Worm (Caenorhabditis elegans) whole organism, L3 larva: Measurements from ENCODE around the gene rps-3.

ENCODE experiments used
- R02D3.7 ChIP-seq: fragments of 150-350 bp; optimal IDR thresholded peaks from 2 replicates; lab custom pipeline; 2014; ENCODE audit warnings: missing biosample characterization, missing genetic modification characterization
- ZK546.5 ChIP-seq: sonication (generic microtip); optimal IDR thresholded peaks from 2 replicates; lab custom pipeline; 2017; ENCODE audit warnings: missing biosample characterization, missing genetic modification characterization
- ama-1 ChIP-seq: fragments of 150-350 bp; optimal IDR thresholded peaks from 2 replicates; lab custom pipeline; 2018
- ceh-28 ChIP-seq: fragments of 150-350 bp; optimal IDR thresholded peaks from 2 replicates; lab custom pipeline; 2014; ENCODE audit warnings: missing biosample characterization, missing genetic modification reagents, missing genetic modification characterization
- ceh-82 ChIP-seq: fragments of 150-350 bp; optimal IDR thresholded peaks from 2 replicates; lab custom pipeline; 2014; ENCODE audit warnings: missing biosample characterization, missing genetic modification characterization
- ceh-9 ChIP-seq: sonication (generic microtip); optimal IDR thresholded peaks from 2 replicates; lab custom pipeline; 2018; ENCODE audit warnings: missing biosample characterization, missing genetic modification characterization
- daf-12 ChIP-seq: fragments of 150-350 bp; optimal IDR thresholded peaks from 2 replicates; lab custom pipeline; 2014; ENCODE audit warnings: missing biosample characterization, missing genetic modification reagents, missing genetic modification characterization
- egl-27 ChIP-seq: sonication (generic microtip); optimal IDR thresholded peaks from 4 replicates; lab custom pipeline; 2017; ENCODE audit warnings: missing biosample characterization, missing genetic modification reagents, missing genetic modification characterization
- egl-5 ChIP-seq: fragments of 150-350 bp; optimal IDR thresholded peaks from 2 replicates; lab custom pipeline; 2017; ENCODE audit warnings: missing biosample characterization, missing genetic modification reagents, missing genetic modification characterization, inconsistent platforms
- elt-1 ChIP-seq: fragments of 150-350 bp; optimal IDR thresholded peaks from 2 replicates; lab custom pipeline; 2014; ENCODE audit warnings: missing biosample characterization, missing genetic modification characterization
- elt-2 ChIP-seq: sonication (generic microtip); optimal IDR thresholded peaks from 2 replicates; lab custom pipeline; 2016; ENCODE audit warnings: missing genetic modification reagents, mild to moderate bottlenecking, missing genetic modification characterization, missing compliant biosample characterization
- elt-3 ChIP-seq, 3 experiments: fragments of 150-350 bp in 1 of 3; sonication (generic microtip) in 2 of 3; optimal IDR thresholded peaks; 2 replicates in 2 of 3; 4 replicates in 1 of 3; lab custom pipeline; 2014 to 2017; ENCODE audit warnings: missing biosample characterization in 3 of 3, missing genetic modification characterization in 3 of 3
- eor-1 ChIP-seq, 2 experiments: fragments of 150-350 bp; optimal IDR thresholded peaks; 2 replicates each; lab custom pipeline; 2014 to 2018; ENCODE audit warnings: missing biosample characterization in 2 of 2, missing genetic modification characterization in 2 of 2
- hmg-11 ChIP-seq: sonication (generic microtip); optimal IDR thresholded peaks from 2 replicates; lab custom pipeline; 2016; ENCODE audit warnings: missing genetic modification characterization, missing compliant biosample characterization
- jun-1 ChIP-seq: fragments of 150-350 bp; optimal IDR thresholded peaks from 2 replicates; lab custom pipeline; 2014; ENCODE audit warnings: missing biosample characterization, missing genetic modification reagents, missing genetic modification characterization
- lin-15B ChIP-seq: fragments of 150-350 bp; optimal IDR thresholded peaks from 2 replicates; lab custom pipeline; 2014; ENCODE audit warnings: missing biosample characterization, missing genetic modification characterization
- lin-39 ChIP-seq: fragments of 150-350 bp; optimal IDR thresholded peaks from 2 replicates; lab custom pipeline; 2018; ENCODE audit warnings: missing biosample characterization, missing genetic modification reagents, missing genetic modification characterization
- lsy-12 ChIP-seq: sonication (generic microtip); optimal IDR thresholded peaks from 2 replicates; lab custom pipeline; 2016; ENCODE audit warnings: mild to moderate bottlenecking, missing genetic modification characterization, missing compliant biosample characterization
- mdl-1 ChIP-seq: fragments of 150-350 bp; optimal IDR thresholded peaks from 2 replicates; lab custom pipeline; 2014; ENCODE audit warnings: missing biosample characterization, missing genetic modification characterization
- nfya-1 ChIP-seq: sonication (generic microtip); optimal IDR thresholded peaks from 2 replicates; lab custom pipeline; 2017; ENCODE audit warnings: missing genetic modification characterization, mild to moderate bottlenecking, missing compliant biosample characterization, antibody characterized with exemption, moderate library complexity; ENCODE audit not compliant: insufficient read depth
- nhr-11 ChIP-seq: fragments of 150-350 bp; optimal IDR thresholded peaks from 2 replicates; lab custom pipeline; 2014; ENCODE audit warnings: missing biosample characterization, missing genetic modification characterization
- nhr-23 ChIP-seq: fragments of 150-350 bp; optimal IDR thresholded peaks from 2 replicates; lab custom pipeline; 2014; ENCODE audit warnings: missing biosample characterization, missing genetic modification reagents, missing genetic modification characterization
- nhr-237 ChIP-seq: fragments of 150-350 bp; optimal IDR thresholded peaks from 2 replicates; lab custom pipeline; 2014; ENCODE audit warnings: missing biosample characterization, missing genetic modification characterization
- nhr-25 ChIP-seq: sonication (generic microtip); optimal IDR thresholded peaks from 2 replicates; lab custom pipeline; 2017; ENCODE audit warnings: missing biosample characterization, missing genetic modification characterization
- nhr-28 ChIP-seq: fragments of 150-350 bp; optimal IDR thresholded peaks from 2 replicates; lab custom pipeline; 2014; ENCODE audit warnings: missing biosample characterization, missing genetic modification characterization
- nhr-43 ChIP-seq: sonication (generic microtip); optimal IDR thresholded peaks from 2 replicates; lab custom pipeline; 2016; ENCODE audit warnings: mild to moderate bottlenecking, missing genetic modification characterization, missing compliant biosample characterization; ENCODE audit not compliant: poor library complexity, severe bottlenecking
- pha-4 ChIP-seq: fragments of 150-350 bp; optimal IDR thresholded peaks from 2 replicates; lab custom pipeline; 2014; ENCODE audit warnings: missing biosample characterization, missing genetic modification reagents, missing genetic modification characterization
- pqm-1 ChIP-seq: fragments of 150-350 bp; optimal IDR thresholded peaks from 2 replicates; lab custom pipeline; 2017; ENCODE audit warnings: missing biosample characterization, missing genetic modification characterization, inconsistent platforms
- skn-1 ChIP-seq: fragments of 150-350 bp; optimal IDR thresholded peaks from 2 replicates; lab custom pipeline; 2014; ENCODE audit warnings: missing biosample characterization, missing genetic modification characterization
- snpc-4 ChIP-seq: fragments of 150-350 bp; optimal IDR thresholded peaks from 2 replicates; lab custom pipeline; 2014; ENCODE audit warnings: missing biosample characterization, missing genetic modification characterization
- ztf-11 ChIP-seq: fragments of 150-350 bp; optimal IDR thresholded peaks from 2 replicates; lab custom pipeline; 2014; ENCODE audit warnings: missing biosample characterization, missing genetic modification characterization
- ztf-4 ChIP-seq: fragments of 150-350 bp; optimal IDR thresholded peaks from 2 replicates; lab custom pipeline; 2014; ENCODE audit warnings: missing biosample characterization, missing genetic modification characterization

The rps-3 gene

ce11 chrIII:6180294-6180693 lies 26.3 kb upstream of the rps-3 start:
- peak; percentile 87 for TF ChIP-seq pqm-1 (tag; lab: Kevin White, UChicago)
- peak; percentile 66 for TF ChIP-seq skn-1
- no peak for TF ChIP-seq elt-3 (tag; optimal IDR thresholded peaks at IDR 0.05; lab: Kevin White, UChicago)
- TF ChIP-seq pha-4 (tag; lab: Kevin White, UChicago): peak; percentile 55
- TF ChIP-seq ZK546.5: no peak
- TF ChIP-seq ama-1 (lab: Kevin White, UChicago): no peak
- no peak for TF ChIP-seq nhr-25 (tag; lab: Kevin White, UChicago)
- TF ChIP-seq nhr-28 (tag; lab: Kevin White, UChicago): no peak
- TF ChIP-seq elt-2: peak; percentile 96
- TF ChIP-seq jun-1 (tag; lab: Kevin White, UChicago): peak; percentile 51

DNA sequence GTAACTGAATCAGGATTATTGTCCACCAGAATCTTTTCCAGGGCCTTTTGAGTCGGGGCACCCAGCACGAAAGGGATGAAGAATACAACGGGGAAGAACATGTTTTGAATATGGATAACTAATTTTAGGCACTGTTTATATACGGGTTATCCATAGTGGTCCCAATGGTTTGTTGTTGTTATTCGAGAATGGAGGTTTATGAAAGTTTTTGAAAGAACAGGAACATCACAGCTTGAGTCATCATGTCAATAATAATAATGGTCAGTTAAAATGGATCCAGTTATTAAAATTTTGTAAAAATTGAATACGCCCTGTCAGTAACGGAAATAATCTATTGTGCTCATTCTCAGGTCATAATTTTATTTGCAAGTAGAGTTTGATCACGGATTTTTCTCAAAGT lies 23.5 kb upstream of the rps-3 start, which contains the start of gene nas-28:
Gene nas-28, minus strand, starts transcription at position 101 of the 400 bp plus-strand sequence.
- TF ChIP-seq elt-2: no peak

DNA sequence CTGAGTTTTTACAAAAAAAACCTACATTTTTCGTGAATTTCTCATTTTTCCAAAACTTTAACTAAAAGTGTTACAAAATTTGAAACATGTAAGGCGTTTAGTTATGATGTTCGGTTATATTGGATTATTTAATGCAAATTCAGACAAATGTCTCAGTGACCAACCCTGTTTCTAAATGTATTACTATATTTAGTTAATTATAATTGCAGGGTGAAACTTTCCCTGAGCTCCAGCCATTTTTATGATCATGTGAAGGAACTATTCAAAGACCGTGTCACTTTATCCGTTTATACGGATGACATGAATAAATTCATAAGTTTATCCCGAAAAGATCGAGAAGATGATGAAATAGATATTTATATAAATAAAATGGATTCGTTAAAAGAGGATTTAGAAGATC lies 15.8 kb upstream of the rps-3 start, which contains the start of gene C23G10.5:
Gene C23G10.5, plus strand, starts transcription at position 301 of the 400 bp plus-strand sequence.
- TF ChIP-seq ceh-82: no peak
- no peak for TF ChIP-seq nhr-25 (tag; lab: Kevin White, UChicago)
- no peak for TF ChIP-seq ama-1 (lab: Kevin White, UChicago)
- no peak for TF ChIP-seq lin-15B (tag; lab: Kevin White, UChicago)
- TF ChIP-seq ZK546.5: no peak
- TF ChIP-seq nfya-1 (tag; lab: Kevin White, UChicago): no peak
- TF ChIP-seq egl-27 (tag; lab: Kevin White, UChicago): no peak
- no peak for TF ChIP-seq daf-12 (tag; lab: Kevin White, UChicago)
- TF ChIP-seq mdl-1 (tag; lab: Kevin White, UChicago): no peak

DNA sequence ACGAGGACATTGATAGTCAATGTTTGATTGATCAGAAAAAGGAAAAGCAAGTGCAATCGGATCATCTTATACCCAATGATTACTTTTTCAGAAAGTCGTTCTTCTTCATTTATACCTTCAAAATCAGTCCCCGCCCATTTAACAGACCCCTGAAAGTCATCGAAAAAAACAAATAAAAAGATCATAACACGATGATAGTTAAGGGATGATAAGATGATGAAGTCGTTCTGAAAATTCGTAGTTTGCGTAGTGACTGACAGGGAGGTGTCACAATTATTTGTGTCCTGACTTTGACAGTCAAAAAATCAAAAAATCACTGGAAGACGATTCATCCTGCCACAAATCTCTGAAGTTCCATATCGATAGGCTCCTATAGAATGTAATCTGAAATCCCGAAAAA lies 12.1 kb upstream of the rps-3 start, which contains the start of gene ugt-66:
Gene ugt-66, minus strand, starts transcription at position 101 of the 400 bp plus-strand sequence.
- TF ChIP-seq nhr-25 (tag; lab: Kevin White, UChicago): no peak

DNA sequence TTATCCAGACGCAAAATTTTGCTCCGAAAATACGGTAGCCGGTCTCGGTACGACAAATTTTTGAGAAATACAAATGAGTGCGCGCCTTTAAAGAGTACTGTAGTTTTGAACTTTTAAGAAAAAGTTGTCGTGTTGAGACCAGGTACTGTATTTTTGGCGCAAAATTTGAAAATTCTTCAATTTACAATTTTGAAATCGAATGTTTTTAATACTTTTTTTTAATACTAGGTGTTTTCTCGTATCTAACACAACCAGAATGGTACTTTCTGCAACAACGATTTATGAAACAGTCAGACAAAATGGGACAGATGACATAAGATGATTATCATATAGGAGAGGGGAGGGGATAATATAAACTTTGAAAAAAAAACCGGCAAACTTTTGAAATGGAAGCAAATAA lies 10.9 kb upstream of the rps-3 start:
- TF ChIP-seq ztf-11 (no peak), jun-1 (tag; lab: Kevin White, UChicago) (no peak), ztf-4 (no peak), snpc-4 (tag; lab: Kevin White, UChicago) (no peak), nhr-237 (tag; lab: Kevin White, UChicago) (no peak)

DNA sequence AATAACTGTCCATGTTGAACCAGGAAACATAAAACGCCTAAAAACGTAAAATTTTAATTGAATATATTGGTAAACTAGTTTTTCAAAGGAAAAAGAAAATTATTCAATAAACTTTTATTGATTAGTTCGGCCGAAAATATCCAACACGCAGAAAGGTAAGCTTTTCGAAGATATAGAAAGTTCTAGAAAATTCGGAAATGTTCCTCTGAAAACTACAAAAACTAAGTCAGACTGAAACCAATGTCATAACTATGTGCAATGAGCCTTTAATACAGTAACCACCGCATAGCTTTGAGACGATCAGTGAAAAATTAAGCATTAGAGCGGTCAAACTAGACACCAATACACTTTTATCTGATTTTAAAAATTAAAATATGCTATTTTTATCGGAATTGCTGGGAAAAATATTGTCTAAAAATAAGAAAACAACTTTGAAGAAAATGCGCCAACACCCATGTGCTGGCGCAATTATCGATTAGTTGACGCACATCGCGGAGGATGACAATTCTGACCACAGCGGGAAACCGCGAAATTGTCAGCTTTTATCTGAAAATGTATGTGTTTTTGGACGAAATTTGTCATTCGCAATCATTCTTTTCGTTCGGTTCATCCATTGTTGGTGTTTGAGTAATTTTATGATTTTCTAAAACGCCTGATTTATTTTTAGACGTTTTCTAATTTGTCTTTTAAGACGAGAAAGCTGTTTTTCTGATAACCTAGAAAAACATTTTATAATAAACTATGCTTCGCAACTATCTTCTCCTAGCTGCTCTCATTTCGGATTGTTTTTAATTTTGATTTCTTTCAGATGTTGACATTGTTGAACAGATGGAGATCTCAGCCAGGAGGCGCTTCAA lies 8.0 kb upstream of the rps-3 start, which contains the start of the genes C23G10.7 and rpn-2:
Gene C23G10.7, minus strand, starts transcription at position 37 of the 857 bp plus-strand sequence.
Gene rpn-2, plus strand, starts transcription at position 807 of the 857 bp plus-strand sequence.
- TF ChIP-seq skn-1 (peak; percentile 98), hmg-11 (tag; lab: Kevin White, UChicago) (peak; percentile 56), jun-1 (tag; lab: Kevin White, UChicago) (peak; percentile 30), ama-1 (lab: Kevin White, UChicago) (peak; percentile 53), pqm-1 (tag; lab: Kevin White, UChicago) (peak; percentile 22), egl-5 (tag; lab: Kevin White, UChicago) (peak; percentile 10), ceh-28 (tag; lab: Kevin White, UChicago) (peak; percentile 62), nhr-23 (tag; lab: Kevin White, UChicago) (peak; percentile 39), nhr-11 (tag; lab: Kevin White, UChicago) (no peak), daf-12 (tag; lab: Kevin White, UChicago) (no peak), eor-1 (tag; optimal IDR thresholded peaks at IDR 0.05; lab: Kevin White, UChicago) (no peak), lin-39 (tag; lab: Kevin White, UChicago) (peak; percentile 12), lin-15B (tag; lab: Kevin White, UChicago) (peak; percentile 71), nhr-25 (tag; lab: Kevin White, UChicago) (peak; percentile 38), lsy-12 (peak; percentile 25), nfya-1 (tag; lab: Kevin White, UChicago) (peak; percentile 69), ceh-9 (tag; lab: Kevin White, UChicago) (no peak), nhr-43 (tag; lab: Kevin White, UChicago) (peak; percentile 0), elt-1 (tag; lab: Kevin White, UChicago) (no peak), nhr-237 (tag; lab: Kevin White, UChicago) (no peak), R02D3.7 (tag; lab: Kevin White, UChicago) (peak; percentile 22), elt-2 (peak; percentile 38), pha-4 (tag; lab: Kevin White, UChicago) (peak; percentile 75)
